Fruit fly (Drosophila melanogaster) whole organism, embryonic: ENCODE data around the gene Uck.

Experiments
- Antp ChIP-seq: fragments of 200-800 bp; sonication (Bioruptor generic); optimal IDR thresholded peaks from 3 replicates; lab custom pipeline; 2016; ENCODE audit warnings: missing biosample characterization, missing genetic modification characterization
- B-H2 ChIP-seq: fragments of 200-800 bp; sonication (Bioruptor generic); optimal IDR thresholded peaks from 2 replicates; lab custom pipeline; 2018; ENCODE audit warnings: missing biosample characterization, mild to moderate bottlenecking, missing genetic modification characterization
- Bgb ChIP-seq: fragments of 200-800 bp; sonication (Bioruptor generic); IDR thresholded peaks from 2 replicates; pipeline ENCODE4 v1.3.6; 2022; ENCODE audit warnings: missing biosample characterization, missing genetic modification characterization; ENCODE audit not compliant: partially characterized antibody
- BtbVII ChIP-seq: fragments of 200-800 bp; sonication (Bioruptor generic); optimal IDR thresholded peaks from 3 replicates; lab custom pipeline; 2017; ENCODE audit warnings: missing biosample characterization, mild to moderate bottlenecking, missing genetic modification characterization
- CG10321 ChIP-seq: fragments of 200-800 bp; sonication (Bioruptor generic); IDR thresholded peaks from 2 replicates; pipeline ENCODE4 v1.3.6; 2022; ENCODE audit warnings: missing biosample characterization, missing genetic modification characterization
- CG10543 ChIP-seq: fragments of 200-800 bp; sonication (Bioruptor generic); optimal IDR thresholded peaks from 3 replicates; lab custom pipeline; 2017; ENCODE audit warnings: missing biosample characterization, mild to moderate bottlenecking, missing genetic modification characterization, moderate library complexity
- CG11504 ChIP-seq: fragments of 200-800 bp; sonication (Bioruptor generic); optimal IDR thresholded peaks from 3 replicates; lab custom pipeline; 2019; ENCODE audit warnings: missing biosample characterization, mild to moderate bottlenecking, missing genetic modification characterization, moderate library complexity
- CG12104 ChIP-seq: fragments of 200-800 bp; sonication (Bioruptor generic); optimal IDR thresholded peaks from 3 replicates; lab custom pipeline; 2016; ENCODE audit warnings: missing biosample characterization, missing genetic modification characterization
- CG12236 ChIP-seq: fragments of 200-800 bp; sonication (Bioruptor generic); optimal IDR thresholded peaks from 2 replicates; lab custom pipeline; 2016; ENCODE audit warnings: missing biosample characterization, missing genetic modification characterization
- CG12769 ChIP-seq: fragments of 200-800 bp; sonication (Bioruptor generic); optimal IDR thresholded peaks from 2 replicates; lab custom pipeline; 2019; ENCODE audit warnings: missing biosample characterization, mild to moderate bottlenecking, missing genetic modification characterization, moderate library complexity
- CG15514 ChIP-seq: fragments of 200-800 bp; sonication (Bioruptor generic); optimal IDR thresholded peaks from 3 replicates; lab custom pipeline; 2017; ENCODE audit warnings: missing biosample characterization, missing genetic modification characterization, mild to moderate bottlenecking, moderate library complexity, missing genetic modification reagents
- CG15601 ChIP-seq: fragments of 200-800 bp; sonication (Bioruptor generic); optimal IDR thresholded peaks from 3 replicates; lab custom pipeline; 2019; ENCODE audit warnings: missing biosample characterization, mild to moderate bottlenecking, missing genetic modification characterization, moderate library complexity
- CG2712 ChIP-seq: fragments of 200-800 bp; optimal IDR thresholded peaks from 3 replicates; lab custom pipeline; 2019; ENCODE audit warnings: missing biosample characterization, mild to moderate bottlenecking, missing genetic modification characterization, moderate library complexity
- CG30020 ChIP-seq: fragments of 200-800 bp; optimal IDR thresholded peaks from 2 replicates; lab custom pipeline; 2019; ENCODE audit warnings: missing biosample characterization, mild to moderate bottlenecking, missing genetic modification characterization, moderate library complexity
- CG3065 ChIP-seq: fragments of 200-800 bp; sonication (Bioruptor generic); optimal IDR thresholded peaks from 2 replicates; lab custom pipeline; 2016; ENCODE audit warnings: missing biosample characterization, missing genetic modification characterization
- CG32532 ChIP-seq: fragments of 200-800 bp; sonication (Bioruptor generic); IDR thresholded peaks from 2 replicates; pipeline ENCODE4 v1.3.6; 2022; ENCODE audit warnings: missing biosample characterization, missing genetic modification characterization
- CG3281 ChIP-seq: fragments of 200-800 bp; sonication (Bioruptor generic); optimal IDR thresholded peaks from 3 replicates; lab custom pipeline; 2017; ENCODE audit warnings: missing biosample characterization, mild to moderate bottlenecking, missing genetic modification characterization
- CG6854 ChIP-seq: fragments of 200-800 bp; sonication (Bioruptor generic); optimal IDR thresholded peaks from 3 replicates; lab custom pipeline; 2017; ENCODE audit warnings: missing biosample characterization, mild to moderate bottlenecking, missing genetic modification characterization
- CHES-1-like ChIP-seq: fragments of 200-800 bp; sonication (Bioruptor generic); optimal IDR thresholded peaks from 2 replicates; lab custom pipeline; 2016; ENCODE audit warnings: missing biosample characterization, missing genetic modification characterization
- CTCF ChIP-seq: fragments of 200-800 bp; sonication (Bioruptor generic); optimal IDR thresholded peaks from 2 replicates; lab custom pipeline; 2017; ENCODE audit warnings: missing biosample characterization, mild to moderate bottlenecking, missing genetic modification characterization, moderate library complexity
- Deaf1 ChIP-seq: fragments of 200-800 bp; optimal IDR thresholded peaks from 3 replicates; lab custom pipeline; 2019; ENCODE audit warnings: missing biosample characterization, mild to moderate bottlenecking, missing genetic modification characterization, moderate library complexity
- Fer1 ChIP-seq: fragments of 200-800 bp; sonication (Bioruptor generic); optimal IDR thresholded peaks from 2 replicates; lab custom pipeline; 2017; ENCODE audit warnings: missing biosample characterization, mild to moderate bottlenecking, missing genetic modification characterization
- Hey ChIP-seq: fragments of 200-800 bp; sonication (Bioruptor generic); optimal IDR thresholded peaks from 3 replicates; lab custom pipeline; 2018; ENCODE audit warnings: missing biosample characterization, mild to moderate bottlenecking, missing genetic modification characterization
- HmgZ ChIP-seq: fragments of 200-800 bp; sonication (Bioruptor generic); optimal IDR thresholded peaks from 2 replicates; lab custom pipeline; 2018; ENCODE audit warnings: missing biosample characterization, mild to moderate bottlenecking, missing genetic modification characterization
- Jarid2 ChIP-seq: fragments of 200-800 bp; sonication (Bioruptor generic); optimal IDR thresholded peaks from 3 replicates; lab custom pipeline; 2017; ENCODE audit warnings: mild to moderate bottlenecking, missing biosample characterization, missing genetic modification reagents, missing genetic modification characterization
- Med ChIP-seq: fragments of 200-800 bp; sonication (Bioruptor generic); peaks from one replicate; lab custom pipeline; 2016; ENCODE audit warnings: missing biosample characterization, missing genetic modification characterization, mild to moderate bottlenecking, inconsistent platforms, moderate library complexity
- PHDP ChIP-seq: fragments of 200-800 bp; sonication (Bioruptor generic); optimal IDR thresholded peaks from 3 replicates; lab custom pipeline; 2018; ENCODE audit warnings: missing biosample characterization, mild to moderate bottlenecking, missing genetic modification characterization, moderate library complexity
- Pdp1 ChIP-seq, 2 experiments: fragments of 200-800 bp; sonication (Bioruptor generic); optimal IDR thresholded peaks; 3 replicates each; lab custom pipeline; 2016; ENCODE audit warnings: missing biosample characterization in 2 of 2, missing genetic modification characterization in 2 of 2, mild to moderate bottlenecking in 1 of 2, moderate library complexity in 1 of 2
- Rx ChIP-seq: fragments of 200-800 bp; sonication (Bioruptor generic); IDR thresholded peaks from 2 replicates; pipeline ENCODE4 v1.3.6; 2022; ENCODE audit warnings: missing biosample characterization, missing genetic modification characterization
- Sin3A ChIP-seq: fragments of >200 bp; optimal IDR thresholded peaks from 2 replicates; lab custom pipeline; 2018
- Taf1 ChIP-seq: fragments of 200-800 bp; sonication (Bioruptor generic); IDR thresholded peaks from 2 replicates; pipeline ENCODE4 v1.3.6; 2022; ENCODE audit warnings: missing biosample characterization, missing genetic modification characterization
- YL-1 ChIP-seq: fragments of 200-800 bp; sonication (Bioruptor generic); optimal IDR thresholded peaks from 3 replicates; lab custom pipeline; 2017; ENCODE audit warnings: missing biosample characterization, mild to moderate bottlenecking, missing genetic modification characterization
- abd-A ChIP-seq: fragments of 200-800 bp; sonication (Bioruptor generic); optimal IDR thresholded peaks from 3 replicates; lab custom pipeline; 2019; ENCODE audit warnings: missing biosample characterization, mild to moderate bottlenecking, missing genetic modification characterization, moderate library complexity
- crol ChIP-seq: fragments of 200-800 bp; sonication (Bioruptor generic); IDR thresholded peaks from 2 replicates; pipeline ENCODE4 v1.3.6; 2022; ENCODE audit warnings: missing biosample characterization, missing genetic modification characterization
- cwo ChIP-seq: fragments of 200-800 bp; sonication (Bioruptor generic); optimal IDR thresholded peaks from 3 replicates; lab custom pipeline; 2017; ENCODE audit warnings: missing biosample characterization, missing genetic modification characterization, mild to moderate bottlenecking, moderate library complexity, missing genetic modification reagents
- dmrt99B ChIP-seq: fragments of 200-800 bp; sonication (Bioruptor generic); optimal IDR thresholded peaks from 2 replicates; lab custom pipeline; 2018; ENCODE audit warnings: missing biosample characterization, mild to moderate bottlenecking, missing genetic modification characterization, moderate library complexity
- ems ChIP-seq: fragments of 200-800 bp; sonication (Bioruptor generic); optimal IDR thresholded peaks from 3 replicates; lab custom pipeline; 2016; ENCODE audit warnings: missing biosample characterization, missing genetic modification characterization
- esg ChIP-seq: fragments of 200-800 bp; sonication (Bioruptor generic); conservative IDR thresholded peaks from 2 replicates; pipeline ENCODE4 v1.3.6; 2022; ENCODE audit warnings: missing biosample characterization, missing genetic modification characterization
- exex ChIP-seq: fragments of 200-800 bp; sonication (Bioruptor generic); optimal IDR thresholded peaks from 4 replicates; lab custom pipeline; 2018; ENCODE audit warnings: missing biosample characterization, mild to moderate bottlenecking, missing genetic modification characterization, moderate library complexity
- fru ChIP-seq: fragments of >200 bp; optimal IDR thresholded peaks from 2 replicates; lab custom pipeline; 2017
- grn ChIP-seq: fragments of 200-800 bp; sonication (Bioruptor generic); optimal IDR thresholded peaks from 3 replicates; lab custom pipeline; 2017; ENCODE audit warnings: missing biosample characterization, missing genetic modification characterization
- her ChIP-seq: fragments of 200-800 bp; sonication (Bioruptor generic); optimal IDR thresholded peaks from 2 replicates; lab custom pipeline; 2016; ENCODE audit warnings: missing biosample characterization, missing genetic modification characterization
- kay ChIP-seq: fragments of 200-800 bp; sonication (Bioruptor generic); optimal IDR thresholded peaks from 2 replicates; lab custom pipeline; 2016; ENCODE audit warnings: missing biosample characterization, missing genetic modification characterization
- org-1 ChIP-seq: fragments of 200-800 bp; sonication (Bioruptor generic); optimal IDR thresholded peaks from 2 replicates; lab custom pipeline; 2017; ENCODE audit warnings: missing biosample characterization, missing genetic modification characterization
- peb ChIP-seq: fragments of 200-800 bp; sonication (Bioruptor generic); IDR thresholded peaks from 2 replicates; pipeline ENCODE4 v1.3.6; 2022; ENCODE audit warnings: missing biosample characterization, missing genetic modification characterization
- rib ChIP-seq: fragments of 200-800 bp; sonication (Bioruptor generic); IDR thresholded peaks from 2 replicates; pipeline ENCODE4 v1.3.6; 2022; ENCODE audit warnings: missing biosample characterization, missing genetic modification characterization
- run ChIP-seq: fragments of 200-800 bp; sonication (Bioruptor generic); optimal IDR thresholded peaks from 3 replicates; lab custom pipeline; 2018; ENCODE audit warnings: missing biosample characterization, mild to moderate bottlenecking, missing genetic modification characterization
- sd ChIP-seq: fragments of 200-800 bp; sonication (Bioruptor generic); optimal IDR thresholded peaks from 3 replicates; lab custom pipeline; 2018; ENCODE audit warnings: missing biosample characterization, mild to moderate bottlenecking, missing genetic modification characterization, moderate library complexity
- seq ChIP-seq: fragments of 200-800 bp; sonication (Bioruptor generic); IDR thresholded peaks from 2 replicates; pipeline ENCODE4 v1.3.6; 2022; ENCODE audit warnings: missing biosample characterization, missing genetic modification characterization
- sug ChIP-seq: fragments of 200-800 bp; optimal IDR thresholded peaks from 2 replicates; lab custom pipeline; 2019; ENCODE audit warnings: missing biosample characterization, mild to moderate bottlenecking, missing genetic modification characterization, moderate library complexity
- zfh1 ChIP-seq: fragments of 200-800 bp; sonication (Bioruptor generic); IDR thresholded peaks from 3 replicates; pipeline ENCODE4 v1.3.6; 2022; ENCODE audit warnings: missing biosample characterization, missing genetic modification characterization

The Uck gene

dm6 chr3R:24272775-24273290 is 17.1 kb upstream of the Uck start, which contains the start of gene Orct2 (continued):
- TF ChIP-seq Rx (GFP tag; lab: Robert Waterston, UW) (no peak), CG10321 (peak; percentile 94), CG12769 (tag; lab: Kevin White, UChicago) (peak; percentile 37), run (tag; lab: Kevin White, UChicago) (no peak), esg (GFP tag; lab: Robert Waterston, UW) (no peak), CG10543 (GFP tag; lab: Kevin White, UChicago) (peak; percentile 88), CG30020 (tag; lab: Kevin White, UChicago) (no peak), Pdp1 (GFP tag; optimal IDR thresholded peaks at IDR 0.05; lab: Kevin White, UChicago) (peak in 1 of 2 experiments; percentile 9), Bgb (peak; percentile 50; the same call in 1 of the 2 replicates), sd (tag; lab: Kevin White, UChicago) (peak; percentile 66), grn (peak; percentile 36), peb (GFP tag; lab: Robert Waterston, UW) (no peak), BtbVII (GFP tag; lab: Kevin White, UChicago) (peak; percentile 69), cwo (GFP tag; lab: Kevin White, UChicago) (peak; percentile 100), org-1 (GFP tag; lab: Kevin White, UChicago) (peak; percentile 34), CG15601 (tag; lab: Kevin White, UChicago) (no peak), CG11504 (tag; lab: Kevin White, UChicago) (peak; percentile 20), Antp (GFP tag; lab: Kevin White, UChicago) (peak; percentile 15), CG32532 (GFP tag; lab: Robert Waterston, UW) (0 out of 2 replicates have a peak, but pooled peaks have one; percentile 6), sug (tag; lab: Kevin White, UChicago) (peak; percentile 15), fru (lab: Kevin White, UChicago) (no peak), Med (GFP tag; lab: Kevin White, UChicago) (peak; percentile 88), Fer1 (GFP tag; lab: Kevin White, UChicago) (peak; percentile 68), YL-1 (GFP tag; lab: Kevin White, UChicago) (peak; percentile 4), crol (GFP tag; lab: Robert Waterston, UW) (peak; percentile 84), CG2712 (tag; lab: Kevin White, UChicago) (peak; percentile 4), dmrt99B (tag; lab: Kevin White, UChicago) (peak; percentile 14), abd-A (tag; lab: Kevin White, UChicago) (peak; percentile 79), her (peak; percentile 8), CG12104 (no peak), seq (GFP tag; lab: Robert Waterston, UW) (peak; percentile 6; the same call in 1 of the 2 replicates), B-H2 (peak; percentile 37), CG3281 (GFP tag; lab: Kevin White, UChicago) (peak; percentile 16), CG12236 (GFP tag; lab: Kevin White, UChicago) (no peak), Sin3A (no peak), Hey (tag; lab: Kevin White, UChicago) (peak; percentile 11), HmgZ (tag; lab: Kevin White, UChicago) (no peak), CG6854 (GFP tag; lab: Kevin White, UChicago) (peak; percentile 42), kay (GFP tag; lab: Kevin White, UChicago) (peak; percentile 54), exex (tag; lab: Kevin White, UChicago) (peak; percentile 58), PHDP (tag; lab: Kevin White, UChicago) (no peak), ems (GFP tag; lab: Kevin White, UChicago) (no peak), zfh1 (peak; percentile 55; the same call in 2 of the 3 replicates), Jarid2 (GFP tag; lab: Kevin White, UChicago) (peak; percentile 84), CG3065 (GFP tag; lab: Kevin White, UChicago) (no peak), Deaf1 (tag; lab: Kevin White, UChicago) (peak; percentile 95), rib (peak; percentile 76), CTCF (no peak), Taf1 (GFP tag; lab: Robert Waterston, UW) (no peak), CG15514 (GFP tag; lab: Kevin White, UChicago) (peak; percentile 46), CHES-1-like (GFP tag; lab: Kevin White, UChicago) (peak; percentile 9)
